Worm (Caenorhabditis elegans) whole organism, early embryonic: ENCODE data around the gene srh-32.

ENCODE experiments used
- aly-1 ChIP-seq: sonication (generic microtip); optimal IDR thresholded peaks from 2 replicates; lab custom pipeline; 2016; ENCODE audit warnings: missing genetic modification characterization, missing compliant biosample characterization
- ama-1 ChIP-seq: fragments of 150-350 bp; optimal IDR thresholded peaks from 2 replicates; lab custom pipeline; 2014
- ceh-13 ChIP-seq: fragments of 200-800 bp; sonication (Bioruptor generic); optimal IDR thresholded peaks from 2 replicates; lab custom pipeline; 2018; ENCODE audit warnings: mild to moderate bottlenecking, missing genetic modification characterization, missing compliant biosample characterization
- flt-1 ChIP-seq: fragments of 200-800 bp; sonication (Bioruptor generic); IDR thresholded peaks from 2 replicates; pipeline ENCODE4 v1.3.6; 2022; ENCODE audit warnings: missing genetic modification characterization, missing compliant biosample characterization
- pes-1 ChIP-seq: fragments of 200-800 bp; sonication (Bioruptor generic); IDR thresholded peaks from 2 replicates; pipeline ENCODE4 v1.3.6; 2022; ENCODE audit warnings: missing genetic modification reagents, missing genetic modification characterization, missing compliant biosample characterization

DNA sequence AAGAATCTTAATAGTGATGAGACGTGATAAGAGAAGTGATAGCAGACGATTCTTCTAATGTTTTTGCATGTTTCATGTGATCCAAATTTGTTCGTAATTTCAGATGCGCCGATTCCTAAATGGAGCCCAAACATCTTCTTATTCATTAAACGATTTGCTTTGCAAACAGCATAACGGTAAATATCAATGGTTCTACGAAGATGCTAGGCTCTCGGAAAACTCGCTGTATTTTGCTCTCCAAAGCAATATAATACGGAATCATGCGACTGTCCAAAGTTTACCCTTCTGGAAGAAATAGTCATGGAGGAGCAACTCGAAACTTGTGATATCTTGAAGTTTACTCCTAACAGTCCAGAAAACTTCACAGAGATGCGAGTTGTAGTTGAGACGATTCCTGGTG is 4.8 kb downstream of the srh-32 start, which contains the start of gene W06D12.6:
- TF ChIP-seq flt-1 = no peak
- TF ChIP-seq ama-1 (lab: Kevin White, UChicago) = no peak
- no peak for TF ChIP-seq ceh-13
- no peak for TF ChIP-seq aly-1
- no peak for TF ChIP-seq pes-1 (GFP tag; lab: Robert Waterston, UW)
